Fruit fly (Drosophila melanogaster) whole organism: ENCODE data around the gene ppk21.

Experiments used
- Dll ChIP-seq: fragments of >200 bp; optimal IDR thresholded peaks from 2 replicates; lab custom pipeline; 2017
- psq ChIP-seq: fragments of >200 bp; optimal IDR thresholded peaks from 2 replicates; lab custom pipeline; 2017

dm6 chr3R:29695744-29696143, 31.2 kb downstream of the ppk21 start:
- TF ChIP-seq psq (no peak), Dll (lab: Kevin White, UChicago) (no peak)
